Worm (Caenorhabditis elegans): ENCODE data around the gene T16A1.10.

T16A1.10 gene

DNA sequence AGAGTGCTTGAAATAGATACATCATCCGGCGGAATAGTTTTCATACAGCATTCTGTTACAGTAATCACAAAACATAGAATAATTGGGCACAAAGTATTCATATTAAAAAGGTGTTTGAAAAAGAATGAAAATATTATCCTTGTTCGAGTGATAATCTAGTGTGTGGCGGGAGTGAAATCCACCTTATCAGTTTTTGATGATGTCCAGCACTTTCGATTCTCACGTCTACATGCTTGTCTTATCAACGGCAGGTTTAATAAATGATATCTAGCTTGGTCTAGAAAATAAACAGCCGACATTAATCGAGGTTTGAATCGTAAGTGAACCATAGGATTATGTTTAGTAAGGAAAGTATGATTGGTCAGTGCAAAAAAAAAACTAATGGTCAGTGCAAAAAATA is 18.0 kb upstream of the T16A1.10 start, which contains the start of gene R52.5:
TSS of gene R52.5 (minus strand) at position 101 of the 400 bp plus-strand sequence.
- TF ChIP-seq tbx-2 (tag; optimal IDR thresholded peaks at IDR 0.05) = no peak
- no peak for TF ChIP-seq mml-1 (tag; optimal IDR thresholded peaks at IDR 0.05)
- TF ChIP-seq unc-62 (GFP tag; optimal IDR thresholded peaks at IDR 0.05) = no peak
- no peak for TF ChIP-seq ceh-82 (tag; optimal IDR thresholded peaks at IDR 0.05)
- TF ChIP-seq nhr-237 (tag; optimal IDR thresholded peaks at IDR 0.05) = no peak
- TF ChIP-seq egl-27 (tag; optimal IDR thresholded peaks at IDR 0.05) = no peak
- no peak for TF ChIP-seq ceh-28 (tag; optimal IDR thresholded peaks at IDR 0.05)
- TF ChIP-seq lin-15B (tag; optimal IDR thresholded peaks at IDR 0.05) = no peak
- no peak for TF ChIP-seq ztf-4 (tag; optimal IDR thresholded peaks at IDR 0.05)
- no peak for TF ChIP-seq nhr-43 (tag; optimal IDR thresholded peaks at IDR 0.05; ENCODE audit: poor library complexity, severe bottlenecking)
- TF ChIP-seq sea-2 (GFP tag; optimal IDR thresholded peaks at IDR 0.05) = no peak

DNA sequence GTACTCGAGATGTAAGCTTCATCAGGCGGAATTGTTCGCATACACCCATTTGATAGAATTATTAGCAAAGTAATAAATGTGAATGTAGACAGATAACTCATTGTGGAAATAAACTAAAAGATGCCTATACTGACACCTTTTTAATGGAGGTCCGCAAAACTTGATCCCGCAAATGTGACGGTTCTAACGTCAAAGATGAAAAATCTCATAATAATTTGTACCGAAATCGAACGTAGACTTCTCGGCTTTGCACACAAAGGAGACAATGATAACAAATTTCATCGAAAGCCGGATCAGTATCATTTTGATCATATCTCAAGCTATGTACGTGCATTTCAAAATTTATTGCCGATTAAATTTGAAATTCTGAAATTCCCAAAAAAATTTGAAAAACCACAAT is 16.4 kb upstream of the T16A1.10 start, which contains the start of gene R52.4:
TSS of gene R52.4 (minus strand) at position 101 of the 400 bp plus-strand sequence.
- TF ChIP-seq nhr-23 (tag; optimal IDR thresholded peaks at IDR 0.05) (no peak), ceh-28 (tag; optimal IDR thresholded peaks at IDR 0.05) (no peak), elt-3 (tag; optimal IDR thresholded peaks at IDR 0.05) (no peak), snpc-4 (tag; optimal IDR thresholded peaks at IDR 0.05) (no peak), ama-1 (optimal IDR thresholded peaks at IDR 0.05) (no peak), elt-1 (tag; optimal IDR thresholded peaks at IDR 0.05) (no peak), aly-2 (tag; optimal IDR thresholded peaks at IDR 0.05) (no peak), nfya-1 (tag; optimal IDR thresholded peaks at IDR 0.05; ENCODE audit: insufficient read depth) (no peak), fos-1 (tag; optimal IDR thresholded peaks at IDR 0.05) (no peak), egl-5 (tag; optimal IDR thresholded peaks at IDR 0.05) (no peak), nhr-77 (tag; optimal IDR thresholded peaks at IDR 0.05) (no peak), lsy-12 (tag; optimal IDR thresholded peaks at IDR 0.05) (no peak), nhr-67 (tag; optimal IDR thresholded peaks at IDR 0.05) (no peak), nhr-76 (tag; optimal IDR thresholded peaks at IDR 0.05) (no peak), ceh-9 (tag; optimal IDR thresholded peaks at IDR 0.05) (no peak)

DNA sequence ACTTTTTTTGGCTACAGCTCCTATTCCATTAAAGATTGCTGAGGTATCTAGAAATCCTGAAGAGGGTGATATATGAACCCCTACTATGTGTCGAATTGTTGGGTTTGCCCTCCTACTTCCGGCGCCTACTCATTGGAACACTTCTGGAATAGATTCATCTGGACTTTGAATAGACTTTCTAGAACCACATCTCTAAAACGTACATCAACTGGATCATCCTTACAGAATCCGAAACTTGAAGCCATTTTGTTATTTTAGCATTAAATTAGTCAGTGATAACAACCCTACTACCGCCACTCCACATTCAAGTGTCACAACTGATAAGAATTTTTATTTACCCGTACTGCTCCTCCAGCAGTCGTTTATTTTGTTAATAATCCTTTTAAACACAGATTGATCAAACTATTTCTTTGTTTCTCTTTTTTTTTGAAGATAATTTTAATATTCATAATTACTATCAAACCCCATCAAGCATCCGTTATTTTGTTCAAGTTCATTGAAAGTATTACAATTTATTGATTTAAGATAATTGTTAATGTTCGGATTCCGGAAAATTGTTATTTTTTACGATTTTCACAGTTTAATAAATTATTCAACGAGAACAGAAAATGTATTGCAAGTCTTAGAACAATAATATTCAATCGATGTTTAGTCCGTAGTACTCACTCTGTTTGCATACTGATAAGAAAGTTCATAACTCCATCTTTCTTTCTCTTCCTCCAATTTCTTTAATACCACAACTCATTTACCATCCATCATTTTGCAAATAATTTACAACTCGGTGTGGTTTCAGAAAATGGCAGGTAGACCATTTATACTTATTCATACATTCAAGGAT is 7.5 kb upstream of the T16A1.10 start, which contains the start of gene math-42:
TSS of gene math-42 (plus strand) at position 788 of the 838 bp plus-strand sequence.
- peak; percentile 60 for TF ChIP-seq elt-2 (tag; optimal IDR thresholded peaks at IDR 0.05)
- TF ChIP-seq pha-4 (tag; optimal IDR thresholded peaks at IDR 0.05) = no peak
- no peak for TF ChIP-seq sea-2 (GFP tag; optimal IDR thresholded peaks at IDR 0.05)

DNA sequence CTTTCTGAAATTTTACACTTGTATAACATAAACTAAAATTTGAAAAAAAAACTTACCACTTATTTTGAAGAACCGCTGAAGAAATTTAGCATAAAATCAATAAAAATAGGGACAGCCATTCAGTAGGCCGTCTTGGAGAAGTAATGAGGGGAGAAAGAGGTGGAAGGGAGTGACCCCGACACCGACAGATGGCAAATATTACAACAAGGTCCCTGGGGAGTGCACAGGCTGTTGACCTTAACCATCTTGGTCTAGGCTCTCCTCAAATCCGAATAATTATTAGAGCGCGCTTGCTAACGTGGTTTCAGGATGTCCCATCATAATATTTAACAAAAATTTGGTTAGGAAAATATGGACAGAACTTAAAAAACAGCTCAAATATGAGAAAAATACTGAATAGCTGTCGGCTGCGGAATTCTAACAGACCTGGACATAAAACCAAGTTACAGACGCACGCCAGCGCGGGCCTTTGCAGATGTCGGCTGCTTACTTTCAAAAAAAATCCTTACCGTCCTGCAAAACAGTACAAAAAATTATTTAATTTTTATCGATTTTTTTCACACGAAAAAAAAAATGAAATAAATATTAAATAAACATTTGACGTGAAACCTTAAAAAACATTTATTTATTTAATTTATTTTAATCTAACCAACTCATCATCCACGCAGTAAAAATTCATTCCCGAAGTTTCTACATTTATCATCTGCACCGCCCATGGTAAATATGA is 3.2 kb upstream of the T16A1.10 start, which contains the start of gene T16A1.2:
TSS of gene T16A1.2 (plus strand) at position 677 of the 727 bp plus-strand sequence.
- no peak for TF ChIP-seq zag-1 (tag; optimal IDR thresholded peaks at IDR 0.05)
- no peak for TF ChIP-seq elt-3 (tag; optimal IDR thresholded peaks at IDR 0.05)
- no peak for TF ChIP-seq nhr-76 (tag; optimal IDR thresholded peaks at IDR 0.05)
- TF ChIP-seq pha-4 (tag; optimal IDR thresholded peaks at IDR 0.05) = no peak
- TF ChIP-seq egl-5 (tag; optimal IDR thresholded peaks at IDR 0.05) = no peak
- no peak for TF ChIP-seq lin-15B (tag; optimal IDR thresholded peaks at IDR 0.05)
- no peak for TF ChIP-seq elt-1 (tag; optimal IDR thresholded peaks at IDR 0.05)
- TF ChIP-seq ztf-11 (tag; optimal IDR thresholded peaks at IDR 0.05) = no peak
- TF ChIP-seq tbx-2 (tag; optimal IDR thresholded peaks at IDR 0.05) = no peak
- no peak for TF ChIP-seq skn-1 (tag; optimal IDR thresholded peaks at IDR 0.05)
- TF ChIP-seq ceh-82 (tag; optimal IDR thresholded peaks at IDR 0.05) = no peak
- TF ChIP-seq eor-1 (tag; optimal IDR thresholded peaks at IDR 0.05) = no peak
- no peak for TF ChIP-seq fkh-2 (tag; optimal IDR thresholded peaks at IDR 0.05)
- no peak for TF ChIP-seq jun-1 (tag; optimal IDR thresholded peaks at IDR 0.05)
